Fruit fly (Drosophila melanogaster): ENCODE data around the gene Acp76A.

- TF ChIP-seq CG33017 (tag; optimal IDR thresholded peaks at IDR 0.05) (no peak), CG14711 (tag; optimal IDR thresholded peaks at IDR 0.05) (no peak), kay (GFP tag; ENCODE audit: borderline replicate concordance) (no peak), CG1620 (GFP tag; optimal IDR thresholded peaks at IDR 0.05) (no peak)
Observed at dm6 chr3L:19013086-19013752, 38.6 kb downstream of the Acp76A start.
